Worm (Caenorhabditis elegans) whole organism, young adult: Measurements from ENCODE around the gene thn-6.

Source experiments
- F57C9.4 ChIP-seq: sonication (generic microtip); optimal IDR thresholded peaks from 2 replicates; lab custom pipeline; 2017; ENCODE audit warnings: mild to moderate bottlenecking, missing genetic modification characterization, missing compliant biosample characterization
- nhr-27 ChIP-seq: fragments of 200-800 bp; sonication (Bioruptor generic); optimal IDR thresholded peaks from 2 replicates; lab custom pipeline; 2018; ENCODE audit warnings: mild to moderate bottlenecking, missing genetic modification characterization, moderate library complexity, missing compliant biosample characterization
- tbx-9 ChIP-seq: sonication (generic microtip); optimal IDR thresholded peaks from 2 replicates; lab custom pipeline; 2016; ENCODE audit warnings: borderline replicate concordance, missing genetic modification characterization, inconsistent platforms, missing compliant biosample characterization
- ztf-25 ChIP-seq: fragments of 200-800 bp; sonication (Bioruptor generic); IDR thresholded peaks from 2 replicates; pipeline ENCODE4 v1.3.6; 2022; ENCODE audit warnings: missing genetic modification reagents, missing genetic modification characterization, missing compliant biosample characterization

DNA sequence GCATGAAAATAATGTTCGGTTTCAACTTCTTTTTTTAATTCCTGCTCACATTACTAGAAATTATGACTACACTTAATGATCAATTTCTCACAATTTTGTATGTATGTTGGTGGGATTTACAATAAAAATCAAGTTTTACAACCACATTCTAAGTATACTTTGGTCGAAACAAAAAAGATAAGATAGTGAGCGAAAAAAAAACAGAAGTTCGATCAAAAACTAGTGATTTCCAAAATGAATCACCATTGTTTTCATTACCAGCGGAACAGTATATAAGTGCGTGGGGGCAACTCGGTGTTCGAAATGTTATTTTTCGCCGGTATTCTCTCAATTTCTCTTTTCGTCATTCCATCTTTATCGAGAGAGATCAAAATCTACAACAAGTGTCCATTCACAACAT lies 1.8 kb downstream of the thn-6 start, which contains the start of gene thn-5:
- TF ChIP-seq F57C9.4 (tag; lab: Kevin White, UChicago), result no peak
- no peak for TF ChIP-seq tbx-9 (tag; lab: Kevin White, UChicago)
- no peak for TF ChIP-seq ztf-25
- TF ChIP-seq nhr-27 (tag; lab: Kevin White, UChicago), result no peak
